Fruit fly (Drosophila melanogaster) whole organism: ENCODE results near the gene TwdlL.

Source experiments
- CG8478 ChIP-seq: fragments of >200 bp; optimal IDR thresholded peaks from 2 replicates; lab custom pipeline; 2018; ENCODE audit warnings: inconsistent platforms
- Dll ChIP-seq: fragments of >200 bp; optimal IDR thresholded peaks from 2 replicates; lab custom pipeline; 2017
- pan ChIP-seq: fragments of >200 bp; optimal IDR thresholded peaks from 2 replicates; lab custom pipeline; 2017
- psq ChIP-seq: fragments of >200 bp; optimal IDR thresholded peaks from 2 replicates; lab custom pipeline; 2017
- usp ChIP-seq: fragments of >200 bp; optimal IDR thresholded peaks from 2 replicates; lab custom pipeline; 2017; ENCODE audit warnings: missing biosample characterization, missing genetic modification characterization, mixed read lengths

dm6 chr3R:26625552-26625951 lies at the start of gene TwdlL:
- TF ChIP-seq usp (GFP tag; lab: Kevin White, UChicago) (no peak), psq (lab: Kevin White, UChicago) (no peak), pan (lab: Kevin White, UChicago) (no peak), CG8478 (lab: Kevin White, UChicago) (no peak), Dll (no peak)
